Worm (Caenorhabditis elegans) whole organism, L2 larva: Measurements from ENCODE around the gene dpy-20.

Experiments
- elt-3 ChIP-seq: sonication (generic microtip); optimal IDR thresholded peaks from 2 replicates; lab custom pipeline; 2017; ENCODE audit warnings: missing biosample characterization, missing genetic modification characterization
- mdl-1 ChIP-seq, 2 experiments: fragments of 150-350 bp in 1 of 2; sonication (generic microtip) in 1 of 2; optimal IDR thresholded peaks; 2 replicates each; lab custom pipeline; 2017; ENCODE audit warnings: missing biosample characterization in 2 of 2, missing genetic modification characterization in 2 of 2
- nhr-12 ChIP-seq: fragments of 150-350 bp; optimal IDR thresholded peaks from 2 replicates; lab custom pipeline; 2014; ENCODE audit warnings: missing biosample characterization, missing genetic modification characterization
- skn-1 ChIP-seq: sonication (generic microtip); optimal IDR thresholded peaks from 2 replicates; lab custom pipeline; 2017; ENCODE audit warnings: missing biosample characterization, missing genetic modification characterization
- sma-3 ChIP-seq: sonication (generic microtip); optimal IDR thresholded peaks from 2 replicates; lab custom pipeline; 2016; ENCODE audit warnings: missing genetic modification reagents, missing genetic modification characterization, missing compliant biosample characterization
- unc-39 ChIP-seq: fragments of 150-350 bp; optimal IDR thresholded peaks from 2 replicates; lab custom pipeline; 2014; ENCODE audit warnings: missing biosample characterization, missing genetic modification characterization

ce11 chrIV:11655370-11655769 lies 45.3 kb downstream of the dpy-20 start, which contains the start of gene ent-1:
- no peak for TF ChIP-seq sma-3 (GFP tag; lab: Kevin White, UChicago)
- no peak for TF ChIP-seq unc-39 (tag; lab: Kevin White, UChicago)
- TF ChIP-seq mdl-1 (tag; optimal IDR thresholded peaks at IDR 0.05; lab: Kevin White, UChicago), result no peak
- no peak for TF ChIP-seq skn-1
- no peak for TF ChIP-seq nhr-12 (tag; lab: Kevin White, UChicago)
- TF ChIP-seq elt-3 (tag; lab: Kevin White, UChicago), result no peak
